Fruit fly (Drosophila melanogaster): Measurements from ENCODE around the gene CG32576.

Gene CG32576

dm6 chrX:16335107-16335642 lies 46.8 kb upstream of the CG32576 start (continued):
- TF ChIP-seq Hr78 (GFP tag; optimal IDR thresholded peaks at IDR 0.05): no peak
- peak; percentile 49 for TF ChIP-seq Side (GFP tag; optimal IDR thresholded peaks at IDR 0.05)
- TF ChIP-seq NC2α (GFP tag; optimal IDR thresholded peaks at IDR 0.05): no peak
- TF ChIP-seq Sox100B (GFP tag; optimal IDR thresholded peaks at IDR 0.05): peak; percentile 47
- TF ChIP-seq Deaf1 (tag; optimal IDR thresholded peaks at IDR 0.05): no peak
- TF ChIP-seq phol (tag; optimal IDR thresholded peaks at IDR 0.05): peak; percentile 17
- TF ChIP-seq CG10321 (GFP tag; IDR thresholded peaks at IDR 0.05): peak; percentile 50; the same call in 1 of the 2 replicates
- peak; percentile 22; the same call in 1 of the 2 replicates for TF ChIP-seq Adf1 (GFP tag; IDR thresholded peaks at IDR 0.05)
- peak; percentile 46 for TF ChIP-seq CG6654 (GFP tag; optimal IDR thresholded peaks at IDR 0.05)
- no peak for TF ChIP-seq gsb-n (tag; optimal IDR thresholded peaks at IDR 0.05)
- peak; percentile 38 for TF ChIP-seq nau (GFP tag; optimal IDR thresholded peaks at IDR 0.05)
- no peak for TF ChIP-seq en (GFP tag; optimal IDR thresholded peaks at IDR 0.05)
- TF ChIP-seq ci (GFP tag; IDR thresholded peaks at IDR 0.05): peak; percentile 90
- TF ChIP-seq CG8281 (tag; optimal IDR thresholded peaks at IDR 0.05): peak; percentile 23
- TF ChIP-seq br (optimal IDR thresholded peaks at IDR 0.05): no peak
- TF ChIP-seq CG13296 (GFP tag; optimal IDR thresholded peaks at IDR 0.05): peak; percentile 65
- 0 out of 2 replicates have a peak, but pooled peaks have one; percentile 21 for TF ChIP-seq aop (GFP tag; IDR thresholded peaks at IDR 0.05)
- peak; percentile 78 for TF ChIP-seq zfh1 (GFP tag; IDR thresholded peaks at IDR 0.05)
- TF ChIP-seq cg (GFP tag; optimal IDR thresholded peaks at IDR 0.05): no peak
- TF ChIP-seq Nf-YA (GFP tag; IDR thresholded peaks at IDR 0.05): peak; percentile 54; the same call in 1 of the 2 replicates
- TF ChIP-seq CG1529 (GFP tag; optimal IDR thresholded peaks at IDR 0.05): peak; percentile 31
- TF ChIP-seq ewg (GFP tag; optimal IDR thresholded peaks at IDR 0.05): peak; percentile 40
- peak; percentile 48 for TF ChIP-seq CG3163 (GFP tag; optimal IDR thresholded peaks at IDR 0.05)
- TF ChIP-seq Atf3 (GFP tag; optimal IDR thresholded peaks at IDR 0.05): peak; percentile 26
- TF ChIP-seq lmd (GFP tag; IDR thresholded peaks at IDR 0.05): peak; percentile 72
- peak; percentile 78 for TF ChIP-seq Aef1 (GFP tag; IDR thresholded peaks at IDR 0.05)
- TF ChIP-seq ro (GFP tag; IDR thresholded peaks at IDR 0.05): 0 out of 2 replicates have a peak, but pooled peaks have one; percentile 8
- peak; percentile 50 for TF ChIP-seq CG2116 (GFP tag; optimal IDR thresholded peaks at IDR 0.05)
- peak; percentile 75; the same call in 2 of the 3 replicates for TF ChIP-seq B-H1 (GFP tag; IDR thresholded peaks at IDR 0.05)
- no peak for TF ChIP-seq CG31365 (tag; optimal IDR thresholded peaks at IDR 0.05)
- TF ChIP-seq E2f2 (GFP tag; IDR thresholded peaks at IDR 0.05): peak; percentile 58
- TF ChIP-seq otp (GFP tag; IDR thresholded peaks at IDR 0.05): peak; percentile 78; the same call in 2 of the 3 replicates
- TF ChIP-seq ATbp (GFP tag; optimal IDR thresholded peaks at IDR 0.05): peak; percentile 29
- peak; percentile 73 for TF ChIP-seq tup (GFP tag; optimal IDR thresholded peaks at IDR 0.05)
- peak; percentile 38 for TF ChIP-seq CG7987 (GFP tag; optimal IDR thresholded peaks at IDR 0.05)
- TF ChIP-seq pan (optimal IDR thresholded peaks at IDR 0.05): no peak
- peak in 1 of 2 experiments; percentile 83 for TF ChIP-seq pan (GFP tag; optimal IDR thresholded peaks at IDR 0.05 in 1 of 2, IDR thresholded peaks at IDR 0.05 in 1 of 2)
- 0 out of 3 replicates have a peak, but pooled peaks have one; percentile 40 for TF ChIP-seq z (GFP tag; IDR thresholded peaks at IDR 0.05)
- peak; percentile 72 for TF ChIP-seq sens-2 (GFP tag; IDR thresholded peaks at IDR 0.05)
- TF ChIP-seq CG7928 (GFP tag; optimal IDR thresholded peaks at IDR 0.05): peak; percentile 90
- TF ChIP-seq CG14014 (GFP tag; IDR thresholded peaks at IDR 0.05): peak; percentile 73; the same call in 1 of the 2 replicates
- peak; percentile 71 for TF ChIP-seq gem (tag; optimal IDR thresholded peaks at IDR 0.05)
- peak; percentile 63 for TF ChIP-seq fd3F (GFP tag; optimal IDR thresholded peaks at IDR 0.05)
- TF ChIP-seq CG11085 (GFP tag; IDR thresholded peaks at IDR 0.05): peak; percentile 55
- TF ChIP-seq BEAF-32 (GFP tag; optimal IDR thresholded peaks at IDR 0.05): peak; percentile 6
- TF ChIP-seq CG10979 (tag; optimal IDR thresholded peaks at IDR 0.05): peak; percentile 21
- TF ChIP-seq CG17568 (GFP tag; optimal IDR thresholded peaks at IDR 0.05): peak; percentile 62
- TF ChIP-seq CG33557 (GFP tag; optimal IDR thresholded peaks at IDR 0.05): peak; percentile 35
- peak; percentile 46 for TF ChIP-seq CG12942 (GFP tag; optimal IDR thresholded peaks at IDR 0.05)
- peak; percentile 62 for TF ChIP-seq CG33213 (GFP tag; optimal IDR thresholded peaks at IDR 0.05)
